Worm (Caenorhabditis elegans) whole organism, L1 larva: ENCODE measurements around the gene srh-42.

Source experiments
- C04F5.9 ChIP-seq: sonication (generic microtip); optimal IDR thresholded peaks from 2 replicates; lab custom pipeline; 2016; ENCODE audit warnings: missing genetic modification characterization, missing compliant biosample characterization
- C16A3.4 ChIP-seq: fragments of 150-350 bp; optimal IDR thresholded peaks from 2 replicates; lab custom pipeline; 2014; ENCODE audit warnings: missing biosample characterization, missing genetic modification characterization
- F16B12.6 ChIP-seq: fragments of 150-350 bp; optimal IDR thresholded peaks from 2 replicates; lab custom pipeline; 2014; ENCODE audit warnings: missing biosample characterization, missing genetic modification characterization
- Y116A8C.19 ChIP-seq: sonication (generic microtip); optimal IDR thresholded peaks from 2 replicates; lab custom pipeline; 2016; ENCODE audit warnings: missing compliant biosample characterization, missing genetic modification characterization, borderline replicate concordance
- blmp-1 ChIP-seq: fragments of 150-350 bp; optimal IDR thresholded peaks from 2 replicates; lab custom pipeline; 2014; ENCODE audit warnings: missing biosample characterization, missing genetic modification characterization
- ceh-82 ChIP-seq, 3 experiments: fragments of 150-350 bp in 1 of 3; sonication (generic microtip) in 2 of 3; optimal IDR thresholded peaks; 2 replicates each; lab custom pipeline; 2014 to 2017; ENCODE audit warnings: missing biosample characterization in 3 of 3, missing genetic modification characterization in 3 of 3
- ces-1 ChIP-seq: fragments of 150-350 bp; optimal IDR thresholded peaks from 2 replicates; lab custom pipeline; 2014; ENCODE audit warnings: missing biosample characterization, missing genetic modification reagents, missing genetic modification characterization
- dpl-1 ChIP-seq, 3 experiments: fragments of 150-350 bp in 2 of 3; sonication (generic microtip) in 1 of 3; optimal IDR thresholded peaks; 2 replicates each; lab custom pipeline; 2014 to 2017; ENCODE audit warnings: missing biosample characterization in 3 of 3, missing genetic modification characterization in 3 of 3, missing genetic modification reagents in 3 of 3
- dsc-1 ChIP-seq: sonication (generic microtip); optimal IDR thresholded peaks from 2 replicates; lab custom pipeline; 2016; ENCODE audit warnings: mild to moderate bottlenecking, missing genetic modification characterization, missing compliant biosample characterization
- efl-1 ChIP-seq, 4 experiments: fragments of 150-350 bp; optimal IDR thresholded peaks in 3 of 4; peaks in 1 of 4; 1 replicate in 1 of 4; 2 replicates in 3 of 4; lab custom pipeline; 2014; ENCODE audit warnings: missing biosample characterization in 2 of 4, missing genetic modification characterization in 2 of 4, missing genetic modification reagents in 2 of 4
- egl-13 ChIP-seq: sonication (generic microtip); optimal IDR thresholded peaks from 2 replicates; lab custom pipeline; 2016; ENCODE audit warnings: missing genotype, missing genetic modification reagents, missing genetic modification characterization, missing compliant biosample characterization
- fkh-4 ChIP-seq: sonication (generic microtip); optimal IDR thresholded peaks from 2 replicates; lab custom pipeline; 2016; ENCODE audit warnings: missing compliant biosample characterization, missing genetic modification characterization, borderline replicate concordance
- fos-1 ChIP-seq: fragments of 150-350 bp; optimal IDR thresholded peaks from 2 replicates; lab custom pipeline; 2014; ENCODE audit warnings: missing biosample characterization, missing genetic modification characterization
- hpl-2 ChIP-seq: fragments of 150-350 bp; optimal IDR thresholded peaks from 2 replicates; lab custom pipeline; 2014; ENCODE audit warnings: missing biosample characterization, missing genetic modification reagents, missing genetic modification characterization
- jun-1 ChIP-seq: fragments of 150-350 bp; optimal IDR thresholded peaks from 2 replicates; lab custom pipeline; 2014; ENCODE audit warnings: missing biosample characterization, missing genetic modification reagents, missing genetic modification characterization
- lin-13 ChIP-seq: fragments of 150-350 bp; optimal IDR thresholded peaks from 2 replicates; lab custom pipeline; 2014; ENCODE audit warnings: missing biosample characterization, missing genetic modification reagents, missing genetic modification characterization
- lin-14 ChIP-seq: fragments of 200-800 bp; sonication (Bioruptor generic); optimal IDR thresholded peaks from 2 replicates; lab custom pipeline; 2018; ENCODE audit warnings: mild to moderate bottlenecking, missing genetic modification characterization, moderate library complexity, missing compliant biosample characterization
- lin-15B ChIP-seq: fragments of 150-350 bp; sonication (generic microtip); optimal IDR thresholded peaks from 3 replicates; lab custom pipeline; 2014; ENCODE audit warnings: missing biosample characterization, missing genetic modification characterization
- lin-35 ChIP-seq, 2 experiments: fragments of 150-350 bp; optimal IDR thresholded peaks; 2 replicates each; lab custom pipeline; 2014; ENCODE audit warnings: missing biosample characterization in 2 of 2, missing genetic modification characterization in 2 of 2, missing genetic modification reagents in 2 of 2
- lir-3 ChIP-seq: sonication (generic microtip); optimal IDR thresholded peaks from 2 replicates; lab custom pipeline; 2016; ENCODE audit warnings: mild to moderate bottlenecking, missing genetic modification characterization, moderate library complexity, missing compliant biosample characterization; ENCODE audit not compliant: poor library complexity
- lsy-2 ChIP-seq, 2 experiments: fragments of 150-350 bp; optimal IDR thresholded peaks; 2 replicates each; lab custom pipeline; 2014; ENCODE audit warnings: missing biosample characterization in 2 of 2, missing genetic modification characterization in 2 of 2
- mdl-1 ChIP-seq, 2 experiments: fragments of 150-350 bp; optimal IDR thresholded peaks; 2 replicates each; lab custom pipeline; 2014 to 2017; ENCODE audit warnings: missing biosample characterization in 2 of 2, missing genetic modification characterization in 2 of 2, inconsistent platforms in 1 of 2
- mep-1 ChIP-seq: fragments of 150-350 bp; optimal IDR thresholded peaks from 2 replicates; lab custom pipeline; 2014; ENCODE audit warnings: missing biosample characterization, missing genetic modification characterization
- nhr-19 ChIP-seq: fragments of 200-800 bp; sonication (Bioruptor generic); conservative IDR thresholded peaks from 2 replicates; pipeline ENCODE4 v1.3.6; 2022; ENCODE audit warnings: missing genetic modification characterization, missing compliant biosample characterization
- nhr-20 ChIP-seq: sonication (generic microtip); optimal IDR thresholded peaks from 2 replicates; lab custom pipeline; 2016; ENCODE audit warnings: mild to moderate bottlenecking, missing genetic modification characterization, missing compliant biosample characterization
- nhr-47 ChIP-seq: sonication (generic microtip); optimal IDR thresholded peaks from 2 replicates; lab custom pipeline; 2016; ENCODE audit warnings: mild to moderate bottlenecking, missing genetic modification characterization, moderate library complexity, missing compliant biosample characterization
- nhr-71 ChIP-seq: sonication (generic microtip); optimal IDR thresholded peaks from 2 replicates; lab custom pipeline; 2016; ENCODE audit warnings: mild to moderate bottlenecking, missing genetic modification characterization, moderate library complexity, missing compliant biosample characterization
- pax-3 ChIP-seq: fragments of 200-800 bp; sonication (Bioruptor generic); optimal IDR thresholded peaks from 2 replicates; lab custom pipeline; 2018; ENCODE audit warnings: mild to moderate bottlenecking, missing genetic modification characterization, moderate library complexity, missing compliant biosample characterization
- pqm-1 ChIP-seq: sonication (generic microtip); optimal IDR thresholded peaks from 3 replicates; lab custom pipeline; 2017; ENCODE audit warnings: missing biosample characterization, missing genetic modification characterization
- rnt-1 ChIP-seq: sonication (generic microtip); optimal IDR thresholded peaks from 2 replicates; lab custom pipeline; 2016; ENCODE audit warnings: mild to moderate bottlenecking, missing genetic modification characterization, moderate library complexity, missing compliant biosample characterization
- skn-1 ChIP-seq: fragments of 150-350 bp; optimal IDR thresholded peaks from 2 replicates; lab custom pipeline; 2014; ENCODE audit warnings: missing biosample characterization, missing genetic modification characterization
- snu-23 ChIP-seq: sonication (generic microtip); optimal IDR thresholded peaks from 2 replicates; lab custom pipeline; 2016; ENCODE audit warnings: missing genetic modification characterization, missing compliant biosample characterization
- swsn-7 ChIP-seq: sonication (generic microtip); optimal IDR thresholded peaks from 2 replicates; lab custom pipeline; 2016; ENCODE audit warnings: missing genetic modification characterization, missing compliant biosample characterization
- tbx-2 ChIP-seq: sonication (generic microtip); optimal IDR thresholded peaks from 2 replicates; lab custom pipeline; 2016; ENCODE audit warnings: missing genetic modification characterization, missing compliant biosample characterization
- unc-62 ChIP-seq: fragments of 150-350 bp; optimal IDR thresholded peaks from 2 replicates; lab custom pipeline; 2014; ENCODE audit warnings: missing biosample characterization, missing genetic modification reagents, missing genetic modification characterization
- unc-86 ChIP-seq: sonication (generic microtip); optimal IDR thresholded peaks from 2 replicates; lab custom pipeline; 2016; ENCODE audit warnings: missing genetic modification characterization, missing compliant biosample characterization
- unc-98 ChIP-seq: fragments of 200-800 bp; sonication (Bioruptor generic); IDR thresholded peaks from 2 replicates; pipeline ENCODE4 v1.3.6; 2022; ENCODE audit warnings: missing genetic modification characterization, missing compliant biosample characterization
- xbp-1 ChIP-seq: sonication (generic microtip); optimal IDR thresholded peaks from 2 replicates; lab custom pipeline; 2016; ENCODE audit warnings: missing genetic modification characterization, missing compliant biosample characterization

The srh-42 gene

ce11 chrII:14250147-14250965 is 38.5 kb downstream of the srh-42 start, which contains the start of gene hmg-1.1 (continued):
- TF ChIP-seq F16B12.6 (peak; percentile 38), unc-98 (no peak; the same call in 1 of the 2 replicates), fkh-4 (tag; lab: Kevin White, UChicago) (no peak), ceh-82 (tag; optimal IDR thresholded peaks at IDR 0.05; lab: Kevin White, UChicago) (peak in 2 of 3 experiments; percentile 26 to 79), unc-62 (no peak), lin-13 (peak; percentile 20), C04F5.9 (no peak), lsy-2 (tag; optimal IDR thresholded peaks at IDR 0.05; lab: Kevin White, UChicago) (peak; percentile 35 to 76), rnt-1 (tag; lab: Kevin White, UChicago) (peak; percentile 54), egl-13 (peak; percentile 41)

DNA sequence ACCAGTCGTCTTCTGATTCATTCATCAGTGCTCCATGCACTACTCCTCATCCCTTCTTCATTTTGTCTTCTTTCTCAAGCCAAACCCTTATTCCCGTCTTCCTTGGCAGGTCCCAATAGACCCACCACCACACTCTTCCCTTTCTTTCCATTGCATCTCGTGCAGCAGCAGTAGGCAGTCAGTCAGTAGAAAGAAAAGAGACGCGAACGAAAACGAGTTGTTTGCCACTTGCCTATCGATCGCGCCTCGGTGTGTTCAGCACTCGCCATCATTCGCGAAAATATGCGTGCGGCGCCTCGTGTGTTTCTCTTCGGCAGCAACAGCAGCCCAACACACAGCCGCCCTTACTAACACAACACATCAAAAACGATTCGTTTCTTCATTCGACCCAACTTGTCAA is 39.4 kb downstream of the srh-42 start:
- TF ChIP-seq nhr-47 (tag; lab: Kevin White, UChicago) (peak; percentile 46), rnt-1 (tag; lab: Kevin White, UChicago) (peak; percentile 34), pqm-1 (tag; lab: Kevin White, UChicago) (no peak), Y116A8C.19 (no peak), lir-3 (tag; lab: Kevin White, UChicago) (peak; percentile 17), pax-3 (tag; lab: Kevin White, UChicago) (no peak), mdl-1 (tag; optimal IDR thresholded peaks at IDR 0.05; lab: Kevin White, UChicago) (peak in 1 of 2 experiments; percentile 71), egl-13 (peak; percentile 4), hpl-2 (GFP tag; lab: Kevin White, UChicago) (no peak), lin-35 (GFP tag; optimal IDR thresholded peaks at IDR 0.05; lab: Kevin White, UChicago) (peak; percentile 63 to 65), mep-1 (tag; lab: Kevin White, UChicago) (peak; percentile 50), nhr-19 (GFP tag; lab: Robert Waterston, UW) (peak; percentile 5; the same call in 1 of the 2 replicates), dpl-1 (GFP tag; optimal IDR thresholded peaks at IDR 0.05; lab: Kevin White, UChicago) (peak in 2 of 3 experiments; percentile 48 to 57), efl-1 (optimal IDR thresholded peaks at IDR 0.05; lab: Kevin White, UChicago) (peak; percentile 55 to 60), efl-1 (GFP tag; optimal IDR thresholded peaks at IDR 0.05 in 1 of 2; lab: Kevin White, UChicago) (peak; percentile 62 to 95), ces-1 (GFP tag; lab: Kevin White, UChicago) (no peak), skn-1 (tag; lab: Kevin White, UChicago) (peak; percentile 16), blmp-1 (tag; lab: Kevin White, UChicago) (peak; percentile 32), lin-15B (tag; lab: Kevin White, UChicago) (no peak), nhr-71 (tag; lab: Kevin White, UChicago) (peak; percentile 67), swsn-7 (peak; percentile 50), unc-62 (no peak), dsc-1 (peak; percentile 23), fos-1 (tag; lab: Kevin White, UChicago) (no peak), lsy-2 (tag; optimal IDR thresholded peaks at IDR 0.05; lab: Kevin White, UChicago) (peak; percentile 40 to 54), lin-14 (GFP tag; lab: Kevin White, UChicago) (peak; percentile 74), C16A3.4 (tag; lab: Kevin White, UChicago) (peak; percentile 28), snu-23 (peak; percentile 69), unc-86 (peak; percentile 26), ceh-82 (tag; optimal IDR thresholded peaks at IDR 0.05; lab: Kevin White, UChicago) (peak; percentile 4 to 64 (median 37)), jun-1 (tag; lab: Kevin White, UChicago) (peak; percentile 35), nhr-20 (tag; lab: Kevin White, UChicago) (peak; percentile 52), tbx-2 (tag; lab: Kevin White, UChicago) (peak; percentile 35), xbp-1 (tag; lab: Kevin White, UChicago) (peak; percentile 47)
